Fruit fly (Drosophila melanogaster) whole organism, pupa: ENCODE results near the gene Gr64c.
A peak's percentile ranks its signal among the peaks of the same experiment; 100 is the strongest.

ENCODE experiments used
- CG10348 ChIP-seq: fragments of 200-800 bp; sonication (Bioruptor generic); IDR thresholded peaks from 2 replicates; pipeline ENCODE4 v1.3.6; 2022; ENCODE audit warnings: missing biosample characterization, missing genetic modification characterization
- CG12605 ChIP-seq: fragments of 200-800 bp; sonication (Bioruptor generic); IDR thresholded peaks from 2 replicates; pipeline ENCODE4 v1.3.6; 2022; ENCODE audit warnings: missing biosample characterization, missing genetic modification characterization
- CG13204 ChIP-seq: fragments of 200-800 bp; sonication (Bioruptor generic); optimal IDR thresholded peaks from 2 replicates; lab custom pipeline; 2018; ENCODE audit warnings: missing biosample characterization, mild to moderate bottlenecking, missing genetic modification characterization, moderate library complexity
- CG14655 ChIP-seq: fragments of 200-800 bp; sonication (Bioruptor generic); optimal IDR thresholded peaks from 3 replicates; lab custom pipeline; 2017; ENCODE audit warnings: mild to moderate bottlenecking, missing biosample characterization, missing genetic modification reagents, missing genetic modification characterization
- CG15710 ChIP-seq: fragments of 200-800 bp; sonication (Bioruptor generic); optimal IDR thresholded peaks from 2 replicates; lab custom pipeline; 2018; ENCODE audit warnings: missing biosample characterization, mild to moderate bottlenecking, missing genetic modification characterization, moderate library complexity
- CG17806 ChIP-seq: fragments of 200-800 bp; sonication (Bioruptor generic); optimal IDR thresholded peaks from 2 replicates; lab custom pipeline; 2018; ENCODE audit warnings: missing biosample characterization, mild to moderate bottlenecking, missing genetic modification characterization, moderate library complexity
- CG32121 ChIP-seq: fragments of 200-800 bp; sonication (Bioruptor generic); IDR thresholded peaks from 2 replicates; pipeline ENCODE4 v1.3.6; 2022; ENCODE audit warnings: missing biosample characterization, missing genetic modification characterization
- CG34367 ChIP-seq: fragments of 200-800 bp; sonication (Bioruptor generic); optimal IDR thresholded peaks from 2 replicates; lab custom pipeline; 2018; ENCODE audit warnings: missing biosample characterization, mild to moderate bottlenecking, missing genetic modification characterization
- CG4496 ChIP-seq: fragments of 200-800 bp; sonication (Bioruptor generic); IDR thresholded peaks from 3 replicates; pipeline ENCODE4 v1.3.6; 2022; ENCODE audit warnings: missing biosample characterization, missing genetic modification characterization
- CG8159 ChIP-seq: fragments of 200-800 bp; sonication (Bioruptor generic); optimal IDR thresholded peaks from 3 replicates; lab custom pipeline; 2018; ENCODE audit warnings: missing biosample characterization, mild to moderate bottlenecking, missing genetic modification characterization, moderate library complexity
- CG8301 ChIP-seq: fragments of 200-800 bp; sonication (Bioruptor generic); optimal IDR thresholded peaks from 2 replicates; lab custom pipeline; 2018; ENCODE audit warnings: missing biosample characterization, mild to moderate bottlenecking, missing genetic modification characterization
- CG9948 ChIP-seq: fragments of 200-800 bp; sonication (Bioruptor generic); optimal IDR thresholded peaks from 2 replicates; lab custom pipeline; 2018; ENCODE audit warnings: missing biosample characterization, mild to moderate bottlenecking, missing genetic modification characterization, moderate library complexity
- D1 ChIP-seq: fragments of 200-800 bp; sonication (Bioruptor generic); optimal IDR thresholded peaks from 2 replicates; lab custom pipeline; 2018; ENCODE audit warnings: missing biosample characterization, mild to moderate bottlenecking, missing genetic modification characterization, moderate library complexity
- EcR ChIP-seq: fragments of 200-800 bp; sonication (Bioruptor generic); optimal IDR thresholded peaks from 3 replicates; lab custom pipeline; 2019; ENCODE audit warnings: missing biosample characterization, missing genetic modification characterization, mild to moderate bottlenecking, moderate library complexity, missing genetic modification reagents
- Ets98B ChIP-seq: fragments of 200-800 bp; sonication (Bioruptor generic); IDR thresholded peaks from 2 replicates; pipeline ENCODE4 v1.3.6; 2022; ENCODE audit warnings: missing biosample characterization, missing genetic modification characterization
- Pif1A ChIP-seq: fragments of 200-800 bp; sonication (Bioruptor generic); optimal IDR thresholded peaks from 3 replicates; lab custom pipeline; 2016; ENCODE audit warnings: missing biosample characterization, missing genetic modification characterization
- Pif1B ChIP-seq: fragments of 200-800 bp; sonication (Bioruptor generic); optimal IDR thresholded peaks from 3 replicates; lab custom pipeline; 2016; ENCODE audit warnings: missing biosample characterization, missing genetic modification characterization
- Snoo ChIP-seq: fragments of 200-800 bp; sonication (Bioruptor generic); optimal IDR thresholded peaks from 3 replicates; lab custom pipeline; 2017; ENCODE audit warnings: missing biosample characterization, mild to moderate bottlenecking, missing genetic modification characterization, inconsistent platforms
- fd96Ca ChIP-seq: fragments of 200-800 bp; sonication (Bioruptor generic); IDR thresholded peaks from 3 replicates; pipeline ENCODE4 v1.3.6; 2022; ENCODE audit warnings: missing biosample characterization, missing genetic modification characterization
- gl ChIP-seq: fragments of 200-800 bp; sonication (Bioruptor generic); optimal IDR thresholded peaks from 2 replicates; lab custom pipeline; 2018; ENCODE audit warnings: missing biosample characterization, mild to moderate bottlenecking, missing genetic modification characterization
- rn ChIP-seq: fragments of 200-800 bp; sonication (Bioruptor generic); IDR thresholded peaks from 2 replicates; pipeline ENCODE4 v1.3.6; 2022; ENCODE audit warnings: missing biosample characterization, missing genetic modification characterization

Gene Gr64c

dm6 chr3L:4028305-4028704 is at the start of gene Gr64c, which contains the start of gene Gr64b:
Gene Gr64c, plus strand, starts transcription at chr3L:4028605.
Gene Gr64b, plus strand, starts transcription at chr3L:4028605.
- TF ChIP-seq Snoo (tag; lab: Kevin White, UChicago) (no peak), EcR (GFP tag; lab: Kevin White, UChicago) (no peak), CG15710 (no peak), CG17806 (no peak), CG32121 (GFP tag; lab: Robert Waterston, UW) (no peak), Pif1A (GFP tag; lab: Kevin White, UChicago) (no peak), CG9948 (tag; lab: Kevin White, UChicago) (no peak), gl (no peak), fd96Ca (GFP tag; lab: Robert Waterston, UW) (no peak)

dm6 chr3L:3978762-3979516 is 49.5 kb upstream of the Gr64c start:
- TF ChIP-seq CG13204 (no peak), CG8159 (tag; lab: Kevin White, UChicago) (no peak), fd96Ca (GFP tag; lab: Robert Waterston, UW) (no peak), CG17806 (no peak), CG34367 (tag; lab: Kevin White, UChicago) (no peak), CG9948 (tag; lab: Kevin White, UChicago) (no peak), CG32121 (GFP tag; lab: Robert Waterston, UW) (no peak), EcR (GFP tag; lab: Kevin White, UChicago) (no peak), D1 (no peak), CG12605 (no peak), CG14655 (GFP tag; lab: Kevin White, UChicago) (no peak), Ets98B (GFP tag; lab: Robert Waterston, UW) (no peak), Snoo (tag; lab: Kevin White, UChicago) (no peak), CG4496 (no peak)

dm6 chr3L:3980027-3980426 is 48.4 kb upstream of the Gr64c start:
- no peak for TF ChIP-seq CG15710
- TF ChIP-seq Snoo (tag; lab: Kevin White, UChicago): no peak
- TF ChIP-seq CG9948 (tag; lab: Kevin White, UChicago): no peak

- TF ChIP-seq CG13204 (no peak), fd96Ca (GFP tag; lab: Robert Waterston, UW) (0 out of 3 replicates have a peak, but pooled peaks have one; percentile 7)
Measured at dm6 chr3L:3983466-3983946, 44.9 kb upstream of the Gr64c start, which contains the start of gene scrt. Gene scrt, plus strand, starts transcription at chr3L:3983896.

- TF ChIP-seq fd96Ca (GFP tag; lab: Robert Waterston, UW) (no peak), CG10348 (GFP tag; lab: Robert Waterston, UW) (no peak), CG32121 (GFP tag; lab: Robert Waterston, UW) (no peak)
Measured at dm6 chr3L:3995554-3995953, 32.9 kb upstream of the Gr64c start.

dm6 chr3L:4000711-4001110 is 27.7 kb upstream of the Gr64c start:
- TF ChIP-seq gl (no peak), CG32121 (GFP tag; lab: Robert Waterston, UW) (no peak), Pif1B (GFP tag; lab: Kevin White, UChicago) (no peak), CG34367 (tag; lab: Kevin White, UChicago) (peak; percentile 13), CG13204 (no peak), D1 (no peak), CG15710 (peak; percentile 27), Ets98B (GFP tag; lab: Robert Waterston, UW) (no peak), CG8301 (tag; lab: Kevin White, UChicago) (no peak), CG8159 (tag; lab: Kevin White, UChicago) (peak; percentile 22), rn (no peak)
- TF ChIP-seq, all 21 proteins: peak for 3

dm6 chr3L:4001500-4001899 is 26.9 kb upstream of the Gr64c start:
- TF ChIP-seq CG34367 (tag; lab: Kevin White, UChicago): no peak
- no peak for TF ChIP-seq Ets98B (GFP tag; lab: Robert Waterston, UW)
- TF ChIP-seq CG12605: no peak
- TF ChIP-seq CG10348 (GFP tag; lab: Robert Waterston, UW): no peak
- no peak for TF ChIP-seq CG4496
- no peak for TF ChIP-seq CG8159 (tag; lab: Kevin White, UChicago)
- TF ChIP-seq D1: no peak

- TF ChIP-seq CG32121 (GFP tag; lab: Robert Waterston, UW): no peak
- TF ChIP-seq fd96Ca (GFP tag; lab: Robert Waterston, UW): no peak
- no peak for TF ChIP-seq CG9948 (tag; lab: Kevin White, UChicago)
- TF ChIP-seq rn: no peak
- no peak for TF ChIP-seq Snoo (tag; lab: Kevin White, UChicago)
- no peak for TF ChIP-seq CG8159 (tag; lab: Kevin White, UChicago)
- no peak for TF ChIP-seq CG13204
- TF ChIP-seq CG15710: no peak
- TF ChIP-seq Ets98B (GFP tag; lab: Robert Waterston, UW): no peak
- no peak for TF ChIP-seq CG10348 (GFP tag; lab: Robert Waterston, UW)
- no peak for TF ChIP-seq Pif1A (GFP tag; lab: Kevin White, UChicago)
- TF ChIP-seq CG17806: no peak
- TF ChIP-seq Pif1B (GFP tag; lab: Kevin White, UChicago): no peak
- TF ChIP-seq CG4496: no peak
- TF ChIP-seq D1: no peak
- TF ChIP-seq CG14655 (GFP tag; lab: Kevin White, UChicago): no peak
- no peak for TF ChIP-seq CG8301 (tag; lab: Kevin White, UChicago)
- TF ChIP-seq EcR (GFP tag; lab: Kevin White, UChicago): no peak
- TF ChIP-seq CG12605: no peak
Measured at dm6 chr3L:4003316-4003715, 25.1 kb upstream of the Gr64c start, which contains the start of gene CG14985. Gene CG14985, plus strand, starts transcription at chr3L:4003474.
